Fruit fly (Drosophila melanogaster) whole organism, embryonic: ENCODE data around the gene sll.
A peak's percentile ranks its signal among the peaks of the same experiment; 100 is the strongest.

Experiments used
- Atf-2 ChIP-seq: fragments of 200-800 bp; sonication (Bioruptor generic); optimal IDR thresholded peaks from 2 replicates; lab custom pipeline; 2016; ENCODE audit warnings: missing biosample characterization, missing genetic modification characterization
- Bgb ChIP-seq: fragments of 200-800 bp; sonication (Bioruptor generic); IDR thresholded peaks from 2 replicates; pipeline ENCODE4 v1.3.6; 2022; ENCODE audit warnings: missing biosample characterization, missing genetic modification characterization; ENCODE audit not compliant: partially characterized antibody
- CG10274 ChIP-seq: fragments of 200-800 bp; sonication (Bioruptor generic); optimal IDR thresholded peaks from 3 replicates; lab custom pipeline; 2017; ENCODE audit warnings: missing biosample characterization, mild to moderate bottlenecking, missing genetic modification characterization
- CG11560 ChIP-seq: fragments of 200-800 bp; sonication (Bioruptor generic); IDR thresholded peaks from 3 replicates; pipeline ENCODE4 v1.3.6; 2022; ENCODE audit warnings: missing biosample characterization, missing genetic modification characterization
- CG11695 ChIP-seq: fragments of 200-800 bp; sonication (Bioruptor generic); IDR thresholded peaks from 3 replicates; pipeline ENCODE4 v1.3.6; 2022; ENCODE audit warnings: missing biosample characterization, missing genetic modification characterization
- CG12299 ChIP-seq: fragments of 200-800 bp; sonication (Bioruptor generic); optimal IDR thresholded peaks from 2 replicates; lab custom pipeline; 2018; ENCODE audit warnings: missing biosample characterization, mild to moderate bottlenecking, missing genetic modification characterization
- CG12391 ChIP-seq: fragments of 200-800 bp; sonication (Bioruptor generic); optimal IDR thresholded peaks from 3 replicates; lab custom pipeline; 2018; ENCODE audit warnings: missing biosample characterization, mild to moderate bottlenecking, missing genetic modification characterization, moderate library complexity
- CG12769 ChIP-seq: fragments of 200-800 bp; sonication (Bioruptor generic); optimal IDR thresholded peaks from 2 replicates; lab custom pipeline; 2019; ENCODE audit warnings: missing biosample characterization, mild to moderate bottlenecking, missing genetic modification characterization, moderate library complexity
- CG15601 ChIP-seq: fragments of 200-800 bp; sonication (Bioruptor generic); optimal IDR thresholded peaks from 3 replicates; lab custom pipeline; 2019; ENCODE audit warnings: missing biosample characterization, mild to moderate bottlenecking, missing genetic modification characterization, moderate library complexity
- CG2875 ChIP-seq: fragments of 200-800 bp; sonication (Bioruptor generic); optimal IDR thresholded peaks from 2 replicates; lab custom pipeline; 2017; ENCODE audit warnings: missing biosample characterization, mild to moderate bottlenecking, missing genetic modification characterization, missing genetic modification reagents
- CG2889 ChIP-seq: fragments of 200-800 bp; sonication (Bioruptor generic); IDR thresholded peaks from 3 replicates; pipeline ENCODE4 v1.3.6; 2022; ENCODE audit warnings: missing biosample characterization, missing genetic modification characterization
- CG3847 ChIP-seq: fragments of 200-800 bp; sonication (Bioruptor generic); IDR thresholded peaks from 2 replicates; pipeline ENCODE4 v1.3.6; 2022; ENCODE audit warnings: missing biosample characterization, missing genetic modification characterization
- CG43689 ChIP-seq: fragments of 200-800 bp; sonication (Bioruptor generic); IDR thresholded peaks from 2 replicates; pipeline ENCODE4 v1.3.6; 2022; ENCODE audit warnings: missing biosample characterization, missing genetic modification characterization
- CG7357 ChIP-seq: fragments of 200-800 bp; sonication (Bioruptor generic); IDR thresholded peaks from 3 replicates; pipeline ENCODE4 v1.3.6; 2022; ENCODE audit warnings: missing biosample characterization, missing genetic modification characterization
- CG8290 ChIP-seq, 3 experiments: fragments of 200-800 bp; sonication (Bioruptor generic); optimal IDR thresholded peaks; 2 replicates each; lab custom pipeline; 2016 to 2019; ENCODE audit warnings: missing biosample characterization in 3 of 3, missing genetic modification characterization in 3 of 3, mild to moderate bottlenecking in 2 of 3, moderate library complexity in 1 of 3
- Chrac-16 ChIP-seq: fragments of 200-800 bp; sonication (Bioruptor generic); optimal IDR thresholded peaks from 3 replicates; lab custom pipeline; 2016; ENCODE audit warnings: missing biosample characterization, missing genetic modification characterization
- Dbx ChIP-seq: fragments of 200-800 bp; sonication (Bioruptor generic); IDR thresholded peaks from 3 replicates; pipeline ENCODE4 v1.3.6; 2022; ENCODE audit warnings: missing biosample characterization, missing genetic modification characterization
- Deaf1 ChIP-seq: fragments of 200-800 bp; optimal IDR thresholded peaks from 3 replicates; lab custom pipeline; 2019; ENCODE audit warnings: missing biosample characterization, mild to moderate bottlenecking, missing genetic modification characterization, moderate library complexity
- Fer2 ChIP-seq: fragments of 200-800 bp; sonication (Bioruptor generic); optimal IDR thresholded peaks from 2 replicates; lab custom pipeline; 2018; ENCODE audit warnings: missing biosample characterization, mild to moderate bottlenecking, missing genetic modification characterization, moderate library complexity
- Jarid2 ChIP-seq: fragments of 200-800 bp; sonication (Bioruptor generic); optimal IDR thresholded peaks from 3 replicates; lab custom pipeline; 2017; ENCODE audit warnings: mild to moderate bottlenecking, missing biosample characterization, missing genetic modification reagents, missing genetic modification characterization
- Nf-YA ChIP-seq: fragments of 200-800 bp; sonication (Bioruptor generic); IDR thresholded peaks from 2 replicates; pipeline ENCODE4 v1.3.6; 2022; ENCODE audit warnings: missing biosample characterization, missing genetic modification characterization
- Nf-YB ChIP-seq: fragments of 200-800 bp; sonication (Bioruptor generic); optimal IDR thresholded peaks from 3 replicates; lab custom pipeline; 2019; ENCODE audit warnings: missing biosample characterization, mild to moderate bottlenecking, missing genetic modification characterization, moderate library complexity
- Oli ChIP-seq: fragments of 200-800 bp; sonication (Bioruptor generic); optimal IDR thresholded peaks from 2 replicates; lab custom pipeline; 2018; ENCODE audit warnings: missing biosample characterization, mild to moderate bottlenecking, missing genetic modification characterization, moderate library complexity
- Optix ChIP-seq: fragments of 200-800 bp; sonication (Bioruptor generic); IDR thresholded peaks from 3 replicates; pipeline ENCODE4 v1.3.6; 2022; ENCODE audit warnings: missing biosample characterization, missing genetic modification characterization
- Taf1 ChIP-seq: fragments of 200-800 bp; sonication (Bioruptor generic); IDR thresholded peaks from 2 replicates; pipeline ENCODE4 v1.3.6; 2022; ENCODE audit warnings: missing biosample characterization, missing genetic modification characterization
- bowl ChIP-seq: fragments of 200-800 bp; sonication (Bioruptor generic); IDR thresholded peaks from 2 replicates; pipeline ENCODE4 v1.3.6; 2022; ENCODE audit warnings: missing biosample characterization, missing genetic modification characterization
- bsh ChIP-seq, 2 experiments: fragments of 200-800 bp; sonication (Bioruptor generic); optimal IDR thresholded peaks; 2 replicates each; lab custom pipeline; 2017 to 2018; ENCODE audit warnings: mild to moderate bottlenecking in 2 of 2, missing biosample characterization in 2 of 2, missing genetic modification characterization in 2 of 2, moderate library complexity in 1 of 2
- chn ChIP-seq: fragments of 200-800 bp; sonication (Bioruptor generic); optimal IDR thresholded peaks from 2 replicates; lab custom pipeline; 2016; ENCODE audit warnings: missing biosample characterization, missing genetic modification characterization
- dimm ChIP-seq: fragments of 200-800 bp; sonication (Bioruptor generic); IDR thresholded peaks from 2 replicates; pipeline ENCODE4 v1.3.6; 2022; ENCODE audit warnings: missing biosample characterization, missing genetic modification characterization
- emc ChIP-seq: fragments of 200-800 bp; sonication (Bioruptor generic); optimal IDR thresholded peaks from 2 replicates; lab custom pipeline; 2016; ENCODE audit warnings: missing biosample characterization, missing genetic modification characterization
- esg ChIP-seq: fragments of 200-800 bp; sonication (Bioruptor generic); conservative IDR thresholded peaks from 2 replicates; pipeline ENCODE4 v1.3.6; 2022; ENCODE audit warnings: missing biosample characterization, missing genetic modification characterization
- gsb-n ChIP-seq: fragments of 200-800 bp; sonication (Bioruptor generic); optimal IDR thresholded peaks from 3 replicates; lab custom pipeline; 2018; ENCODE audit warnings: missing biosample characterization, mild to moderate bottlenecking, missing genetic modification characterization
- hbn ChIP-seq: fragments of 200-800 bp; sonication (Bioruptor generic); IDR thresholded peaks from 2 replicates; pipeline ENCODE4 v1.3.6; 2022; ENCODE audit warnings: missing biosample characterization, missing genetic modification characterization; ENCODE audit not compliant: partially characterized antibody
- lab ChIP-seq: fragments of 200-800 bp; sonication (Bioruptor generic); optimal IDR thresholded peaks from 3 replicates; lab custom pipeline; 2017; ENCODE audit warnings: missing biosample characterization, missing genetic modification characterization, mild to moderate bottlenecking, moderate library complexity, missing genetic modification reagents
- maf-S ChIP-seq: fragments of 200-800 bp; sonication (Bioruptor generic); optimal IDR thresholded peaks from 2 replicates; lab custom pipeline; 2016; ENCODE audit warnings: missing biosample characterization, missing genetic modification characterization
- nau ChIP-seq: fragments of 200-800 bp; sonication (Bioruptor generic); optimal IDR thresholded peaks from 3 replicates; lab custom pipeline; 2017; ENCODE audit warnings: missing biosample characterization, mild to moderate bottlenecking, missing genetic modification characterization, missing genetic modification reagents
- nom ChIP-seq: fragments of 200-800 bp; sonication (Bioruptor generic); optimal IDR thresholded peaks from 2 replicates; lab custom pipeline; 2017; ENCODE audit warnings: missing biosample characterization, missing genetic modification characterization, mild to moderate bottlenecking, moderate library complexity, missing genetic modification reagents
- org-1 ChIP-seq: fragments of 200-800 bp; sonication (Bioruptor generic); optimal IDR thresholded peaks from 2 replicates; lab custom pipeline; 2017; ENCODE audit warnings: missing biosample characterization, missing genetic modification characterization
- pan ChIP-seq, 4 experiments: fragments of >200 bp in 3 of 4; fragments of 200-800 bp in 1 of 4; sonication (Bioruptor generic) in 1 of 4; optimal IDR thresholded peaks in 3 of 4; IDR thresholded peaks in 1 of 4; 2 replicates each; pipeline versions ENCODE4 v1.3.6 to Lab custom; 2017 to 2022; ENCODE audit warnings: missing biosample characterization in 2 of 4, missing genetic modification characterization in 2 of 4, mixed read lengths in 1 of 4
- peb ChIP-seq: fragments of 200-800 bp; sonication (Bioruptor generic); IDR thresholded peaks from 2 replicates; pipeline ENCODE4 v1.3.6; 2022; ENCODE audit warnings: missing biosample characterization, missing genetic modification characterization
- pho ChIP-seq: fragments of 200-800 bp; sonication (Bioruptor generic); optimal IDR thresholded peaks from 2 replicates; lab custom pipeline; 2016; ENCODE audit warnings: missing biosample characterization, missing genetic modification characterization
- sd ChIP-seq: fragments of 200-800 bp; sonication (Bioruptor generic); optimal IDR thresholded peaks from 3 replicates; lab custom pipeline; 2018; ENCODE audit warnings: missing biosample characterization, mild to moderate bottlenecking, missing genetic modification characterization, moderate library complexity
- slbo ChIP-seq: fragments of 200-800 bp; sonication (Bioruptor generic); IDR thresholded peaks from 2 replicates; pipeline ENCODE4 v1.3.6; 2022; ENCODE audit warnings: missing biosample characterization, missing genetic modification characterization
- ssp ChIP-seq: fragments of 200-800 bp; sonication (Bioruptor generic); IDR thresholded peaks from 2 replicates; pipeline ENCODE4 v1.3.6; 2022; ENCODE audit warnings: missing biosample characterization, missing genetic modification characterization
- tll ChIP-seq, 2 experiments: fragments of 200-800 bp in 1 of 2; fragments of >200 bp in 1 of 2; sonication (Bioruptor generic) in 1 of 2; optimal IDR thresholded peaks; 2 replicates each; lab custom pipeline; 2017 to 2019; ENCODE audit warnings: missing biosample characterization in 2 of 2, missing genetic modification characterization in 2 of 2, mild to moderate bottlenecking in 1 of 2, moderate library complexity in 1 of 2
- trh ChIP-seq: fragments of 200-800 bp; sonication (Bioruptor generic); optimal IDR thresholded peaks from 2 replicates; lab custom pipeline; 2016; ENCODE audit warnings: missing biosample characterization, missing genetic modification characterization
- wdn ChIP-seq: fragments of 200-800 bp; sonication (Bioruptor generic); IDR thresholded peaks from 2 replicates; pipeline ENCODE4 v1.3.6; 2022; ENCODE audit warnings: missing biosample characterization, missing genetic modification characterization
- zfh1 ChIP-seq: fragments of 200-800 bp; sonication (Bioruptor generic); IDR thresholded peaks from 3 replicates; pipeline ENCODE4 v1.3.6; 2022; ENCODE audit warnings: missing biosample characterization, missing genetic modification characterization

sll gene

DNA sequence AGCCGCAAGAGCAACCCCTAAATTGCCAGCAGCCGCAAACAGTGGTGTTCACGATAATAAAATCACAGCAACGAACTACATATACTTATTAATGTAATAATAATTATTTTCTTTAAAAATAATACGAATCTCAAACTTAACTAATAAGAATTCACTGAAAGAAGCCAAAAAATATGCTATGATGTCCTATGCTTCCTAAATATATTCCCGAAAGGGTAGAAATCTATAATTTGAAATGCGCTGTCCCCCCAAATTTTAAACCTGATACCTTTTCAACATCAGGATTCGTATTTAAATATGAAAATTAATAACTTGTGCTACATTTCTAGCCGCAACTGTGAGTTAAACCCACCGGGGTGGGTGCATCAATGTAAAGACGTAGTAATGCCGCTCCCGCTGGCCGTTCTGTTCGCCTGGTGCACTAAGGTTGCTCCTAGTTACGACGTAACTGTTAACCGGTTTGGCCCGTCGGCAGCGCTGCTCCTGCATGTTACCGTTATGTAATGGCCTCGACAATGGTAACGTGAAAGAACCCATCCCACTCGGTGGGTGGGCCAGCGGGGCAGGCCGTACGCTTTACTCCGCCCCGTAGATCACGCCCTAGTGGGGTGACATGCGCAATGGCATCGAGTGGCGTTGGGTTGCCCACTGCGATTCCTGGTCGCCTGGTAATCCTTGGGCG is 1.6 kb upstream of the sll start (continued):
- TF ChIP-seq CG8290 (GFP tag; optimal IDR thresholded peaks at IDR 0.05; lab: Kevin White, UChicago) (peak; percentile 70), CG8290 (tag; optimal IDR thresholded peaks at IDR 0.05; lab: Kevin White, UChicago) (peak in 1 of 2 experiments; percentile 53), trh (GFP tag; lab: Kevin White, UChicago) (peak; percentile 14), CG7357 (GFP tag; lab: Robert Waterston, UW) (peak; percentile 69), peb (GFP tag; lab: Robert Waterston, UW) (no peak; the same call in 1 of the 2 replicates), Chrac-16 (peak; percentile 81), CG2875 (GFP tag; lab: Kevin White, UChicago) (peak; percentile 72), CG11695 (GFP tag; lab: Robert Waterston, UW) (peak; percentile 76), zfh1 (GFP tag; lab: Robert Waterston, UW) (peak; percentile 78), Deaf1 (tag; lab: Kevin White, UChicago) (peak; percentile 38), ssp (peak; percentile 56), pan (optimal IDR thresholded peaks at IDR 0.05; lab: Kevin White, UChicago) (no peak), pan (GFP tag; optimal IDR thresholded peaks at IDR 0.05 in 1 of 2, IDR thresholded peaks at IDR 0.05 in 1 of 2) (no peak), Fer2 (peak; percentile 35), Nf-YA (no peak), gsb-n (tag; lab: Kevin White, UChicago) (peak; percentile 84), CG12391 (tag; lab: Kevin White, UChicago) (peak; percentile 89), hbn (no peak), bsh (GFP tag; optimal IDR thresholded peaks at IDR 0.05; lab: Kevin White, UChicago) (peak in 1 of 2 experiments; percentile 84), esg (peak; percentile 46), CG11560 (tag; lab: Robert Waterston, UW) (no peak), Jarid2 (GFP tag; lab: Kevin White, UChicago) (peak; percentile 28), emc (GFP tag; lab: Kevin White, UChicago) (no peak), slbo (GFP tag; lab: Robert Waterston, UW) (peak; percentile 58), Dbx (GFP tag; lab: Robert Waterston, UW) (no peak), Optix (GFP tag; lab: Robert Waterston, UW) (no peak; the same call in 2 of the 3 replicates), bowl (GFP tag; lab: Robert Waterston, UW) (no peak), nau (GFP tag; lab: Kevin White, UChicago) (peak; percentile 26), pho (GFP tag; lab: Kevin White, UChicago) (no peak), CG12769 (tag; lab: Kevin White, UChicago) (peak; percentile 25), nom (GFP tag; lab: Kevin White, UChicago) (no peak), Oli (tag; lab: Kevin White, UChicago) (peak; percentile 89), Nf-YB (GFP tag; lab: Kevin White, UChicago) (peak; percentile 44), Taf1 (no peak), wdn (no peak; the same call in 1 of the 2 replicates), chn (peak; percentile 84), CG43689 (GFP tag; lab: Robert Waterston, UW) (no peak), CG2889 (GFP tag; lab: Robert Waterston, UW) (no peak), CG10274 (GFP tag; lab: Kevin White, UChicago) (peak; percentile 58), CG15601 (tag; lab: Kevin White, UChicago) (peak; percentile 82), org-1 (GFP tag; lab: Kevin White, UChicago) (peak; percentile 79), CG12299 (tag; lab: Kevin White, UChicago) (peak; percentile 85), dimm (GFP tag; lab: Robert Waterston, UW) (no peak), CG3847 (GFP tag; lab: Robert Waterston, UW) (peak; percentile 64), Atf-2 (GFP tag; lab: Kevin White, UChicago) (peak; percentile 9), Bgb (GFP tag; lab: Robert Waterston, UW) (peak; percentile 55; the same call in 1 of the 2 replicates), tll (GFP tag; optimal IDR thresholded peaks at IDR 0.05; lab: Kevin White, UChicago) (no peak), sd (tag; lab: Kevin White, UChicago) (no peak), maf-S (peak; percentile 25), lab (GFP tag; lab: Kevin White, UChicago) (peak; percentile 84)
